Fruit fly (Drosophila melanogaster) whole organism, embryonic: ENCODE data around the gene sick.
A peak's percentile ranks its signal among the peaks of the same experiment; 100 is the strongest.

Experiments
- Abd-B ChIP-seq: fragments of 200-800 bp; sonication (Bioruptor generic); optimal IDR thresholded peaks from 2 replicates; lab custom pipeline; 2018; ENCODE audit warnings: missing biosample characterization, mild to moderate bottlenecking, missing genetic modification characterization, moderate library complexity
- Aef1 ChIP-seq: fragments of 200-800 bp; sonication (Bioruptor generic); IDR thresholded peaks from 3 replicates; pipeline ENCODE4 v1.3.6; 2022; ENCODE audit warnings: missing biosample characterization, missing genetic modification characterization
- Atf6 ChIP-seq: fragments of 200-800 bp; sonication (Bioruptor generic); IDR thresholded peaks from 2 replicates; pipeline ENCODE4 v1.3.6; 2022; ENCODE audit warnings: missing biosample characterization, missing genetic modification characterization
- Bteb2 ChIP-seq: fragments of 200-800 bp; sonication (Bioruptor generic); optimal IDR thresholded peaks from 2 replicates; lab custom pipeline; 2016; ENCODE audit warnings: missing biosample characterization, missing genetic modification characterization
- CG10565 ChIP-seq: fragments of 200-800 bp; sonication (Bioruptor generic); optimal IDR thresholded peaks from 3 replicates; lab custom pipeline; 2016; ENCODE audit warnings: missing biosample characterization, mild to moderate bottlenecking, missing genetic modification characterization
- CG11085 ChIP-seq: fragments of 200-800 bp; sonication (Bioruptor generic); IDR thresholded peaks from 2 replicates; pipeline ENCODE4 v1.3.6; 2022; ENCODE audit warnings: missing biosample characterization, missing genetic modification characterization
- CG11398 ChIP-seq: fragments of 200-800 bp; sonication (Bioruptor generic); optimal IDR thresholded peaks from 2 replicates; lab custom pipeline; 2016; ENCODE audit warnings: missing biosample characterization, missing genetic modification characterization
- CG12236 ChIP-seq: fragments of 200-800 bp; sonication (Bioruptor generic); optimal IDR thresholded peaks from 2 replicates; lab custom pipeline; 2016; ENCODE audit warnings: missing biosample characterization, missing genetic modification characterization
- CG15514 ChIP-seq: fragments of 200-800 bp; sonication (Bioruptor generic); optimal IDR thresholded peaks from 3 replicates; lab custom pipeline; 2017; ENCODE audit warnings: missing biosample characterization, missing genetic modification characterization, mild to moderate bottlenecking, moderate library complexity, missing genetic modification reagents
- CG17328 ChIP-seq: fragments of 200-800 bp; sonication (Bioruptor generic); IDR thresholded peaks from 2 replicates; pipeline ENCODE4 v1.3.6; 2022; ENCODE audit warnings: missing biosample characterization, missing genetic modification characterization
- CG17612 ChIP-seq: fragments of 200-800 bp; sonication (Bioruptor generic); IDR thresholded peaks from 2 replicates; pipeline ENCODE4 v1.3.6; 2022; ENCODE audit warnings: missing biosample characterization, missing genetic modification characterization
- CG17912 ChIP-seq: fragments of 200-800 bp; sonication (Bioruptor generic); optimal IDR thresholded peaks from 2 replicates; lab custom pipeline; 2018; ENCODE audit warnings: missing biosample characterization, mild to moderate bottlenecking, missing genetic modification characterization
- CG18764 ChIP-seq: fragments of 200-800 bp; sonication (Bioruptor generic); optimal IDR thresholded peaks from 3 replicates; lab custom pipeline; 2016; ENCODE audit warnings: missing biosample characterization, missing genetic modification characterization
- CG2120 ChIP-seq: fragments of 200-800 bp; sonication (Bioruptor generic); optimal IDR thresholded peaks from 3 replicates; lab custom pipeline; 2016; ENCODE audit warnings: missing biosample characterization, missing genetic modification characterization
- CG30431 ChIP-seq: fragments of 200-800 bp; sonication (Bioruptor generic); optimal IDR thresholded peaks from 2 replicates; lab custom pipeline; 2017; ENCODE audit warnings: missing biosample characterization, missing genetic modification characterization
- CG34376 ChIP-seq: fragments of 200-800 bp; sonication (Bioruptor generic); optimal IDR thresholded peaks from 2 replicates; lab custom pipeline; 2018; ENCODE audit warnings: missing biosample characterization, mild to moderate bottlenecking, missing genetic modification characterization
- CG3726 ChIP-seq: fragments of 200-800 bp; sonication (Bioruptor generic); IDR thresholded peaks from 3 replicates; pipeline ENCODE4, ENCODE4 v1.3.6; 2022; ENCODE audit warnings: missing biosample characterization, missing genetic modification characterization
- CG4820 ChIP-seq: fragments of 200-800 bp; sonication (Bioruptor generic); optimal IDR thresholded peaks from 3 replicates; lab custom pipeline; 2016; ENCODE audit warnings: missing biosample characterization, missing genetic modification characterization
- CG6765 ChIP-seq: fragments of 200-800 bp; sonication (Bioruptor generic); optimal IDR thresholded peaks from 3 replicates; lab custom pipeline; 2017; ENCODE audit warnings: missing biosample characterization, mild to moderate bottlenecking, missing genetic modification characterization
- CG7372 ChIP-seq: fragments of 200-800 bp; sonication (Bioruptor generic); IDR thresholded peaks from 2 replicates; pipeline ENCODE4 v1.3.6; 2022; ENCODE audit warnings: missing biosample characterization, missing genetic modification characterization
- CG7745 ChIP-seq: fragments of 200-800 bp; sonication (Bioruptor generic); optimal IDR thresholded peaks from 2 replicates; lab custom pipeline; 2018; ENCODE audit warnings: missing biosample characterization, mild to moderate bottlenecking, missing genetic modification characterization, moderate library complexity
- D ChIP-seq, 2 experiments: fragments of 200-800 bp in 1 of 2; fragments of >200 bp in 1 of 2; sonication (Bioruptor generic) in 1 of 2; optimal IDR thresholded peaks; 2 replicates in 1 of 2; 3 replicates in 1 of 2; lab custom pipeline; 2017; ENCODE audit warnings: mild to moderate bottlenecking in 1 of 2, missing biosample characterization in 1 of 2, missing genetic modification characterization in 1 of 2, missing genetic modification reagents in 1 of 2
- D19B ChIP-seq: fragments of 200-800 bp; sonication (Bioruptor generic); optimal IDR thresholded peaks from 2 replicates; lab custom pipeline; 2017; ENCODE audit warnings: missing biosample characterization, mild to moderate bottlenecking, missing genetic modification characterization
- Dp ChIP-seq: fragments of 200-800 bp; sonication (Bioruptor generic); optimal IDR thresholded peaks from 2 replicates; lab custom pipeline; 2018; ENCODE audit warnings: missing biosample characterization, mild to moderate bottlenecking, missing genetic modification characterization, moderate library complexity
- E2f2 ChIP-seq: fragments of 200-800 bp; sonication (Bioruptor generic); IDR thresholded peaks from 2 replicates; pipeline ENCODE4 v1.3.6; 2022; ENCODE audit warnings: missing biosample characterization, missing genetic modification characterization
- HLHmδ ChIP-seq: fragments of 200-800 bp; sonication (Bioruptor generic); optimal IDR thresholded peaks from 2 replicates; lab custom pipeline; 2018; ENCODE audit warnings: missing biosample characterization, mild to moderate bottlenecking, missing genetic modification characterization, moderate library complexity
- Hr51 ChIP-seq, 2 experiments: fragments of 200-800 bp; sonication (Bioruptor generic); optimal IDR thresholded peaks; 2 replicates in 1 of 2; 3 replicates in 1 of 2; lab custom pipeline; 2016 to 2018; ENCODE audit warnings: missing biosample characterization in 2 of 2, missing genetic modification characterization in 2 of 2, mild to moderate bottlenecking in 1 of 2, moderate library complexity in 1 of 2
- MESR4 ChIP-seq: fragments of 200-800 bp; sonication (Bioruptor generic); optimal IDR thresholded peaks from 2 replicates; lab custom pipeline; 2018; ENCODE audit warnings: missing biosample characterization, mild to moderate bottlenecking, missing genetic modification characterization, moderate library complexity
- Poxn ChIP-seq: fragments of 200-800 bp; sonication (Bioruptor generic); IDR thresholded peaks from 2 replicates; pipeline ENCODE4 v1.3.6; 2022; ENCODE audit warnings: missing biosample characterization, missing genetic modification characterization
- Rx ChIP-seq: fragments of 200-800 bp; sonication (Bioruptor generic); IDR thresholded peaks from 2 replicates; pipeline ENCODE4 v1.3.6; 2022; ENCODE audit warnings: missing biosample characterization, missing genetic modification characterization
- Usf ChIP-seq: fragments of 200-800 bp; sonication (Bioruptor generic); optimal IDR thresholded peaks from 2 replicates; lab custom pipeline; 2017; ENCODE audit warnings: missing genotype, missing biosample characterization, missing genetic modification characterization
- aop ChIP-seq: fragments of 200-800 bp; sonication (Bioruptor generic); IDR thresholded peaks from 2 replicates; pipeline ENCODE4 v1.3.6; 2022; ENCODE audit warnings: missing biosample characterization, missing genetic modification characterization
- ash1 ChIP-seq: fragments of 200-800 bp; sonication (Bioruptor generic); optimal IDR thresholded peaks from 2 replicates; lab custom pipeline; 2018; ENCODE audit warnings: missing biosample characterization, mild to moderate bottlenecking, missing genetic modification characterization
- chn ChIP-seq: fragments of 200-800 bp; sonication (Bioruptor generic); optimal IDR thresholded peaks from 2 replicates; lab custom pipeline; 2016; ENCODE audit warnings: missing biosample characterization, missing genetic modification characterization
- fd96Cb ChIP-seq: fragments of 200-800 bp; sonication (Bioruptor generic); optimal IDR thresholded peaks from 2 replicates; lab custom pipeline; 2018; ENCODE audit warnings: missing biosample characterization, mild to moderate bottlenecking, missing genetic modification characterization, moderate library complexity
- gcm ChIP-seq: fragments of 200-800 bp; sonication (Bioruptor generic); optimal IDR thresholded peaks from 2 replicates; lab custom pipeline; 2019; ENCODE audit warnings: missing biosample characterization, mild to moderate bottlenecking, missing genetic modification characterization, moderate library complexity
- grn ChIP-seq: fragments of 200-800 bp; sonication (Bioruptor generic); optimal IDR thresholded peaks from 3 replicates; lab custom pipeline; 2017; ENCODE audit warnings: missing biosample characterization, missing genetic modification characterization
- her ChIP-seq: fragments of 200-800 bp; sonication (Bioruptor generic); optimal IDR thresholded peaks from 2 replicates; lab custom pipeline; 2016; ENCODE audit warnings: missing biosample characterization, missing genetic modification characterization
- lab ChIP-seq: fragments of 200-800 bp; sonication (Bioruptor generic); optimal IDR thresholded peaks from 3 replicates; lab custom pipeline; 2017; ENCODE audit warnings: missing biosample characterization, missing genetic modification characterization, mild to moderate bottlenecking, moderate library complexity, missing genetic modification reagents
- lov ChIP-seq, 2 experiments: fragments of 200-800 bp in 1 of 2; fragments of >200 bp in 1 of 2; sonication (Bioruptor generic) in 1 of 2; IDR thresholded peaks in 1 of 2; optimal IDR thresholded peaks in 1 of 2; 2 replicates in 1 of 2; 3 replicates in 1 of 2; pipeline versions ENCODE4 v1.3.6 to Lab custom; 2017 to 2022; ENCODE audit warnings: missing biosample characterization in 1 of 2, missing genetic modification characterization in 1 of 2
- oc ChIP-seq: fragments of 200-800 bp; sonication (Bioruptor generic); optimal IDR thresholded peaks from 2 replicates; lab custom pipeline; 2018; ENCODE audit warnings: missing biosample characterization, mild to moderate bottlenecking, missing genetic modification characterization, moderate library complexity
- onecut ChIP-seq: fragments of 200-800 bp; sonication (Bioruptor generic); IDR thresholded peaks from 2 replicates; pipeline ENCODE4 v1.3.6; 2022; ENCODE audit warnings: missing biosample characterization, missing genetic modification characterization
- pb ChIP-seq: fragments of 200-800 bp; sonication (Bioruptor generic); optimal IDR thresholded peaks from 3 replicates; lab custom pipeline; 2016; ENCODE audit warnings: missing biosample characterization, missing genetic modification characterization
- phol ChIP-seq: fragments of 200-800 bp; sonication (Bioruptor generic); optimal IDR thresholded peaks from 3 replicates; lab custom pipeline; 2018; ENCODE audit warnings: missing biosample characterization, mild to moderate bottlenecking, missing genetic modification characterization, moderate library complexity
- sim ChIP-seq: fragments of 200-800 bp; sonication (Bioruptor generic); IDR thresholded peaks from 2 replicates; pipeline ENCODE4 v1.3.6; 2022; ENCODE audit warnings: missing biosample characterization, missing genetic modification characterization
- sob ChIP-seq: fragments of 200-800 bp; sonication (Bioruptor generic); IDR thresholded peaks from 2 replicates; pipeline ENCODE4 v1.3.6; 2022; ENCODE audit warnings: missing biosample characterization, missing genetic modification characterization
- tll ChIP-seq, 2 experiments: fragments of 200-800 bp in 1 of 2; fragments of >200 bp in 1 of 2; sonication (Bioruptor generic) in 1 of 2; optimal IDR thresholded peaks; 2 replicates each; lab custom pipeline; 2017 to 2019; ENCODE audit warnings: missing biosample characterization in 2 of 2, missing genetic modification characterization in 2 of 2, mild to moderate bottlenecking in 1 of 2, moderate library complexity in 1 of 2
- unc-4 ChIP-seq: fragments of 200-800 bp; sonication (Bioruptor generic); IDR thresholded peaks from 2 replicates; pipeline ENCODE4 v1.3.6; 2022; ENCODE audit warnings: missing biosample characterization, missing genetic modification characterization; ENCODE audit not compliant: partially characterized antibody
- yki ChIP-seq: fragments of >200 bp; optimal IDR thresholded peaks from 3 replicates; lab custom pipeline; 2018
- z ChIP-seq: fragments of 200-800 bp; sonication (Bioruptor generic); IDR thresholded peaks from 3 replicates; pipeline ENCODE4 v1.3.6; 2022; ENCODE audit warnings: missing biosample characterization, missing genetic modification characterization

The sick gene

dm6 chr2L:19937804-19938461 is 141.8 kb downstream of the sick start (continued):
- TF ChIP-seq Dp (GFP tag; lab: Kevin White, UChicago) (no peak), sob (no peak), Rx (GFP tag; lab: Robert Waterston, UW) (no peak), MESR4 (GFP tag; lab: Kevin White, UChicago) (no peak), CG6765 (no peak), Bteb2 (GFP tag; lab: Kevin White, UChicago) (no peak), CG30431 (no peak), CG7372 (GFP tag; lab: Robert Waterston, UW) (no peak), Hr51 (GFP tag; optimal IDR thresholded peaks at IDR 0.05; lab: Kevin White, UChicago) (no peak), HLHmδ (GFP tag; lab: Kevin White, UChicago) (peak; percentile 88), chn (GFP tag; lab: Kevin White, UChicago) (no peak), CG18764 (GFP tag; lab: Kevin White, UChicago) (no peak), phol (tag; lab: Kevin White, UChicago) (no peak), CG10565 (no peak), Aef1 (GFP tag; lab: Robert Waterston, UW) (no peak), D (optimal IDR thresholded peaks at IDR 0.05; lab: Kevin White, UChicago) (no peak), D (GFP tag; optimal IDR thresholded peaks at IDR 0.05; lab: Kevin White, UChicago) (no peak), pb (GFP tag; lab: Kevin White, UChicago) (no peak), Atf6 (GFP tag; lab: Robert Waterston, UW) (no peak), CG34376 (GFP tag; lab: Kevin White, UChicago) (no peak), CG15514 (GFP tag; lab: Kevin White, UChicago) (no peak), CG11085 (no peak), CG11398 (GFP tag; lab: Kevin White, UChicago) (no peak), lab (GFP tag; lab: Kevin White, UChicago) (no peak), ash1 (GFP tag; lab: Kevin White, UChicago) (no peak), gcm (GFP tag; lab: Kevin White, UChicago) (peak; percentile 32), D19B (GFP tag; lab: Kevin White, UChicago) (no peak), CG2120 (GFP tag; lab: Kevin White, UChicago) (no peak), E2f2 (GFP tag; lab: Robert Waterston, UW) (no peak), z (GFP tag; lab: Robert Waterston, UW) (no peak), unc-4 (GFP tag; lab: Robert Waterston, UW) (no peak), fd96Cb (tag; lab: Kevin White, UChicago) (no peak), aop (no peak), tll (GFP tag; optimal IDR thresholded peaks at IDR 0.05; lab: Kevin White, UChicago) (peak in 1 of 2 experiments; percentile 72), CG7745 (no peak), CG12236 (GFP tag; lab: Kevin White, UChicago) (no peak), Abd-B (no peak), CG17912 (GFP tag; lab: Kevin White, UChicago) (no peak), CG4820 (GFP tag; lab: Kevin White, UChicago) (no peak), lov (optimal IDR thresholded peaks at IDR 0.05; lab: Kevin White, UChicago) (no peak), lov (GFP tag; IDR thresholded peaks at IDR 0.05; lab: Robert Waterston, UW) (0 out of 3 replicates have a peak, but pooled peaks have one; percentile 23), her (no peak), oc (tag; lab: Kevin White, UChicago) (no peak), onecut (peak; percentile 37), Poxn (GFP tag; lab: Robert Waterston, UW) (no peak), CG3726 (GFP tag; lab: Robert Waterston, UW) (peak; percentile 25; the same call in 1 of the 3 replicates), yki (lab: Kevin White, UChicago) (no peak), CG17328 (GFP tag; lab: Robert Waterston, UW) (no peak), CG17612 (GFP tag; lab: Robert Waterston, UW) (no peak), Usf (GFP tag; lab: Kevin White, UChicago) (no peak), grn (GFP tag; lab: Kevin White, UChicago) (no peak), sim (GFP tag; lab: Robert Waterston, UW) (no peak)
